Worm (Caenorhabditis elegans) whole organism, young adult: ENCODE results near the gene lfi-1.

Experiments used
- F49E8.2 ChIP-seq: sonication (generic microtip); optimal IDR thresholded peaks from 3 replicates; lab custom pipeline; 2017; ENCODE audit warnings: missing genetic modification characterization, mild to moderate bottlenecking, missing compliant biosample characterization, antibody characterized with exemption, moderate library complexity; ENCODE audit not compliant: insufficient read depth
- Y56A3A.18 ChIP-seq: fragments of 200-800 bp; sonication (Bioruptor generic); IDR thresholded peaks from 2 replicates; pipeline ENCODE4 v1.3.6; 2022; ENCODE audit warnings: missing genetic modification reagents, missing genetic modification characterization, missing compliant biosample characterization
- akir-1 ChIP-seq: fragments of 200-800 bp; sonication (Bioruptor generic); optimal IDR thresholded peaks from 2 replicates; lab custom pipeline; 2018; ENCODE audit warnings: mild to moderate bottlenecking, missing genetic modification characterization, moderate library complexity, missing compliant biosample characterization
- aptf-2 ChIP-seq: fragments of 200-800 bp; sonication (Bioruptor generic); conservative IDR thresholded peaks from 2 replicates; pipeline ENCODE4 v1.3.6; 2022; ENCODE audit warnings: missing genetic modification reagents, missing genetic modification characterization, missing compliant biosample characterization
- cebp-1 ChIP-seq, 2 experiments: fragments of 200-800 bp in 1 of 2; sonication (Bioruptor generic) in 1 of 2; sonication (generic microtip) in 1 of 2; IDR thresholded peaks in 1 of 2; optimal IDR thresholded peaks in 1 of 2; 2 replicates each; pipeline versions ENCODE4 v1.3.6 to Lab custom; 2017 to 2022; ENCODE audit warnings: missing compliant biosample characterization in 2 of 2, missing genetic modification characterization in 2 of 2, mild to moderate bottlenecking in 1 of 2, missing genetic modification reagents in 1 of 2, moderate library complexity in 1 of 2
- lin-35 ChIP-seq, 3 experiments: fragments of 150-350 bp in 2 of 3; sonication (generic microtip) in 1 of 3; optimal IDR thresholded peaks; 2 replicates each; lab custom pipeline; 2014 to 2018; ENCODE audit warnings: missing biosample characterization in 3 of 3, missing genetic modification characterization in 3 of 3, missing genetic modification reagents in 3 of 3
- nfya-2 ChIP-seq: fragments of 200-800 bp; sonication (Bioruptor generic); IDR thresholded peaks from 2 replicates; pipeline ENCODE4 v1.3.6; 2022; ENCODE audit warnings: missing genetic modification reagents, missing genetic modification characterization, missing compliant biosample characterization
- pha-4 ChIP-seq: fragments of 150-350 bp; sonication (generic microtip); optimal IDR thresholded peaks from 2 replicates; lab custom pipeline; 2014; ENCODE audit warnings: missing biosample characterization, missing genetic modification reagents, missing genetic modification characterization
- sdz-38 ChIP-seq: sonication (generic microtip); optimal IDR thresholded peaks from 2 replicates; lab custom pipeline; 2016; ENCODE audit warnings: missing genotype, missing genetic modification characterization, missing compliant biosample characterization
- unc-62 ChIP-seq: fragments of 150-350 bp; optimal IDR thresholded peaks from 2 replicates; lab custom pipeline; 2014; ENCODE audit warnings: missing biosample characterization, missing genetic modification reagents, missing genetic modification characterization

DNA sequence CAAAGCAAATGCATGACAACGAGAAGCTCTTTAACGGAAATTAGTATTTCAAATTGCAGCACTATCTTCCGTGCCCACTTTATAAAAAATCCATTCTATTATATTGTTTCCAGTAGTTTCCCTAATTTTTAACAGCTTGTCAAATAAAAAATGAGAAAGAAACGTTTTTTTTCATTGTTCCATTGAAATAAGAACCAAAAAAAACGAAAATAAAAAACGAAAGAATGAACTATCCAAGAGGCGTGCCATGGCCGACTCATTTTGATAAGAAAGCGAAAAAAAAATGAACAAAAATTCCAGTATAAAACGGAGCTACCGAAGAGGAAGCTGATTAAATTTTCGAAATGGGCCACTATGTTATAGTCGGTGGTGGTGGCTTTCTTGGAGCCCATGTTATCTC lies 28.3 kb downstream of the lfi-1 start, which contains the start of gene hsd-2:
- TF ChIP-seq unc-62 (GFP tag; lab: Kevin White, UChicago), result no peak
- no peak for TF ChIP-seq Y56A3A.18
- no peak for TF ChIP-seq pha-4 (tag; lab: Kevin White, UChicago)
- no peak for TF ChIP-seq lin-35 (GFP tag; optimal IDR thresholded peaks at IDR 0.05; lab: Kevin White, UChicago)
- no peak for TF ChIP-seq F49E8.2 (tag; lab: Kevin White, UChicago)
- no peak for TF ChIP-seq akir-1 (GFP tag; lab: Kevin White, UChicago)
- no peak for TF ChIP-seq cebp-1 (GFP tag; IDR thresholded peaks at IDR 0.05; lab: Robert Waterston, UW)
- no peak for TF ChIP-seq cebp-1 (tag; optimal IDR thresholded peaks at IDR 0.05; lab: Kevin White, UChicago)
- TF ChIP-seq sdz-38, result no peak
- no peak for TF ChIP-seq nfya-2 (GFP tag; lab: Robert Waterston, UW)
- TF ChIP-seq aptf-2, result no peak
